Worm (Caenorhabditis elegans) whole organism, L1 larva: Measurements from ENCODE around the gene Y51H7C.13.

Source experiments
- C04F5.9 ChIP-seq: sonication (generic microtip); optimal IDR thresholded peaks from 2 replicates; lab custom pipeline; 2016; ENCODE audit warnings: missing genetic modification characterization, missing compliant biosample characterization
- Y116A8C.19 ChIP-seq: sonication (generic microtip); optimal IDR thresholded peaks from 2 replicates; lab custom pipeline; 2016; ENCODE audit warnings: missing compliant biosample characterization, missing genetic modification characterization, borderline replicate concordance
- efl-1 ChIP-seq, 4 experiments: fragments of 150-350 bp; optimal IDR thresholded peaks in 3 of 4; peaks in 1 of 4; 1 replicate in 1 of 4; 2 replicates in 3 of 4; lab custom pipeline; 2014; ENCODE audit warnings: missing biosample characterization in 2 of 4, missing genetic modification characterization in 2 of 4, missing genetic modification reagents in 2 of 4
- fkh-4 ChIP-seq: sonication (generic microtip); optimal IDR thresholded peaks from 2 replicates; lab custom pipeline; 2016; ENCODE audit warnings: missing compliant biosample characterization, missing genetic modification characterization, borderline replicate concordance
- hpl-2 ChIP-seq: fragments of 150-350 bp; optimal IDR thresholded peaks from 2 replicates; lab custom pipeline; 2014; ENCODE audit warnings: missing biosample characterization, missing genetic modification reagents, missing genetic modification characterization
- lin-13 ChIP-seq: fragments of 150-350 bp; optimal IDR thresholded peaks from 2 replicates; lab custom pipeline; 2014; ENCODE audit warnings: missing biosample characterization, missing genetic modification reagents, missing genetic modification characterization
- snpc-4 ChIP-seq: fragments of 150-350 bp; optimal IDR thresholded peaks from 2 replicates; lab custom pipeline; 2014; ENCODE audit warnings: missing biosample characterization, missing genetic modification characterization

Y51H7C.13 gene

ce11 chrII:1423660-1424059 lies 42.7 kb downstream of the Y51H7C.13 start, which contains the start of gene Y51H7C.10:
TSS of gene Y51H7C.10 (minus strand) at chrII:1423760.
- TF ChIP-seq efl-1 (optimal IDR thresholded peaks at IDR 0.05; lab: Kevin White, UChicago) (no peak), efl-1 (GFP tag; optimal IDR thresholded peaks at IDR 0.05 in 1 of 2; lab: Kevin White, UChicago) (peak in 1 of 2 experiments; percentile 33), hpl-2 (GFP tag; lab: Kevin White, UChicago) (no peak)
- TF ChIP-seq, all 84 proteins: peak for 1

DNA sequence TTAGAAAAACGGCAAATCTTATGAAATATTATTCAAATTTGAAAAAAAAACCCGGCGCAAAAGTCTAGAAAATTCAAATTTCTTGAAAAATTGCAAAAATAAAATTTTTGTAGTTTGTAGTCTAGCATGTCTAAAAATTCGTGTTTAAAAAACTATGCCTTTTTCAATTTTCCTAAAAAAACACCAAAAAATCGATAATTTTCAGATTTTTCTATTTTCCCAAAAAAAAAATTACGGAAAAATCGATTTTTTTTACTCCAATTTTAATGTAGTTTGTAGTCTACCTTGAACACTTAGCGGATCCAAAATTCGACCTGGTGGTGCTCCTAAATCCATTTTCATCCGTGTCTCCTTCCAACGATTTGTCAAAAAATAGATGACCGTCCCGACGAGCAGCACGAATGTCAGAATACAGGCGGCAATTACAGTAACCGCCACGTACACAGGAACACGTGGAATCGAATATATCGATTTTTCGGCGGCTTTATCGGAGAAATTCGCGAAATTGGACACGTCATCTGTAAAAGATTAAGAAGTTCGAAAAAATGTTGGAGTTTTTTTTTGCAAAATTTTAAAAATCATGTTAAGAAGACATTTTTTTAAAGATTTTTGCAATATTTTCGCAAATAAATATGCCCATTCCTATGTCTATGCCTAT lies 45.4 kb downstream of the Y51H7C.13 start:
- no peak for TF ChIP-seq Y116A8C.19 (tag; lab: Kevin White, UChicago)
- no peak for TF ChIP-seq fkh-4 (tag; lab: Kevin White, UChicago)

DNA sequence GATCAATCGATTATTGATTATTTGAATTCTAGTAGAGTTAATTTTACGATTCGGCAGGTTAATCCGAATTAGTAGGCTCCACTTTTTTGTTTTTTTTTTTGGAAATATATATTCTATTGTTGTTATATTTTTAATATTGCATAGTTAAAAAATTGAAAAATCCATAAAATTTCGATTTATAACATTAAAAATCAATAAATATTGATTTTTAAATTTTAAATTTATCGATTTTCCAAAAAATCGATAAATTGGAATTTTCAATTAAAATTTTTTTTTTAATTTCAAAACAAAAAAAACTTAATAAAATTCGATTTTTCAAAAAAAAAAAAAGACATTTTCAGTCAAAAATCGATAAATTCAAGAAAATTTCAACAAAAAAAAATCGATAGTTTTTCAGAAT lies 46.4 kb downstream of the Y51H7C.13 start:
- TF ChIP-seq efl-1 (optimal IDR thresholded peaks at IDR 0.05; lab: Kevin White, UChicago), result no peak
- peak in 1 of 2 experiments; percentile 86 for TF ChIP-seq efl-1 (GFP tag; optimal IDR thresholded peaks at IDR 0.05 in 1 of 2; lab: Kevin White, UChicago)
- no peak for TF ChIP-seq lin-13 (GFP tag; lab: Kevin White, UChicago)
- TF ChIP-seq snpc-4, result no peak
- TF ChIP-seq C04F5.9, result no peak
